Worm (Caenorhabditis elegans): ENCODE data around the gene gsto-1.

- no peak for TF ChIP-seq Y22D7AL.16 (tag; optimal IDR thresholded peaks at IDR 0.05)
- no peak for TF ChIP-seq pros-1 (tag; optimal IDR thresholded peaks at IDR 0.05)
- TF ChIP-seq ama-1 (optimal IDR thresholded peaks at IDR 0.05), result no peak
- no peak for TF ChIP-seq fkh-10 (GFP tag; optimal IDR thresholded peaks at IDR 0.05)
Observed at ce11 chrIII:7950447-7950846, 3.6 kb upstream of the gsto-1 start.
